Fruit fly (Drosophila melanogaster) whole organism, pupa: Measurements from ENCODE around the gene C901.
A peak's percentile ranks its signal among the peaks of the same experiment; 100 is the strongest.

Source experiments
- CG10348 ChIP-seq: fragments of 200-800 bp; sonication (Bioruptor generic); IDR thresholded peaks from 2 replicates; pipeline ENCODE4 v1.3.6; 2022; ENCODE audit warnings: missing biosample characterization, missing genetic modification characterization
- CG12605 ChIP-seq: fragments of 200-800 bp; sonication (Bioruptor generic); IDR thresholded peaks from 2 replicates; pipeline ENCODE4 v1.3.6; 2022; ENCODE audit warnings: missing biosample characterization, missing genetic modification characterization
- CG13204 ChIP-seq: fragments of 200-800 bp; sonication (Bioruptor generic); optimal IDR thresholded peaks from 2 replicates; lab custom pipeline; 2018; ENCODE audit warnings: missing biosample characterization, mild to moderate bottlenecking, missing genetic modification characterization, moderate library complexity
- CG14655 ChIP-seq: fragments of 200-800 bp; sonication (Bioruptor generic); optimal IDR thresholded peaks from 3 replicates; lab custom pipeline; 2017; ENCODE audit warnings: mild to moderate bottlenecking, missing biosample characterization, missing genetic modification reagents, missing genetic modification characterization
- CG15710 ChIP-seq: fragments of 200-800 bp; sonication (Bioruptor generic); optimal IDR thresholded peaks from 2 replicates; lab custom pipeline; 2018; ENCODE audit warnings: missing biosample characterization, mild to moderate bottlenecking, missing genetic modification characterization, moderate library complexity
- CG17806 ChIP-seq: fragments of 200-800 bp; sonication (Bioruptor generic); optimal IDR thresholded peaks from 2 replicates; lab custom pipeline; 2018; ENCODE audit warnings: missing biosample characterization, mild to moderate bottlenecking, missing genetic modification characterization, moderate library complexity
- CG32121 ChIP-seq: fragments of 200-800 bp; sonication (Bioruptor generic); IDR thresholded peaks from 2 replicates; pipeline ENCODE4 v1.3.6; 2022; ENCODE audit warnings: missing biosample characterization, missing genetic modification characterization
- CG34367 ChIP-seq: fragments of 200-800 bp; sonication (Bioruptor generic); optimal IDR thresholded peaks from 2 replicates; lab custom pipeline; 2018; ENCODE audit warnings: missing biosample characterization, mild to moderate bottlenecking, missing genetic modification characterization
- CG4496 ChIP-seq: fragments of 200-800 bp; sonication (Bioruptor generic); IDR thresholded peaks from 3 replicates; pipeline ENCODE4 v1.3.6; 2022; ENCODE audit warnings: missing biosample characterization, missing genetic modification characterization
- CG8159 ChIP-seq: fragments of 200-800 bp; sonication (Bioruptor generic); optimal IDR thresholded peaks from 3 replicates; lab custom pipeline; 2018; ENCODE audit warnings: missing biosample characterization, mild to moderate bottlenecking, missing genetic modification characterization, moderate library complexity
- CG8301 ChIP-seq: fragments of 200-800 bp; sonication (Bioruptor generic); optimal IDR thresholded peaks from 2 replicates; lab custom pipeline; 2018; ENCODE audit warnings: missing biosample characterization, mild to moderate bottlenecking, missing genetic modification characterization
- CG9948 ChIP-seq: fragments of 200-800 bp; sonication (Bioruptor generic); optimal IDR thresholded peaks from 2 replicates; lab custom pipeline; 2018; ENCODE audit warnings: missing biosample characterization, mild to moderate bottlenecking, missing genetic modification characterization, moderate library complexity
- D1 ChIP-seq: fragments of 200-800 bp; sonication (Bioruptor generic); optimal IDR thresholded peaks from 2 replicates; lab custom pipeline; 2018; ENCODE audit warnings: missing biosample characterization, mild to moderate bottlenecking, missing genetic modification characterization, moderate library complexity
- EcR ChIP-seq: fragments of 200-800 bp; sonication (Bioruptor generic); optimal IDR thresholded peaks from 3 replicates; lab custom pipeline; 2019; ENCODE audit warnings: missing biosample characterization, missing genetic modification characterization, mild to moderate bottlenecking, moderate library complexity, missing genetic modification reagents
- Ets98B ChIP-seq: fragments of 200-800 bp; sonication (Bioruptor generic); IDR thresholded peaks from 2 replicates; pipeline ENCODE4 v1.3.6; 2022; ENCODE audit warnings: missing biosample characterization, missing genetic modification characterization
- Pif1A ChIP-seq: fragments of 200-800 bp; sonication (Bioruptor generic); optimal IDR thresholded peaks from 3 replicates; lab custom pipeline; 2016; ENCODE audit warnings: missing biosample characterization, missing genetic modification characterization
- Pif1B ChIP-seq: fragments of 200-800 bp; sonication (Bioruptor generic); optimal IDR thresholded peaks from 3 replicates; lab custom pipeline; 2016; ENCODE audit warnings: missing biosample characterization, missing genetic modification characterization
- Snoo ChIP-seq: fragments of 200-800 bp; sonication (Bioruptor generic); optimal IDR thresholded peaks from 3 replicates; lab custom pipeline; 2017; ENCODE audit warnings: missing biosample characterization, mild to moderate bottlenecking, missing genetic modification characterization, inconsistent platforms
- fd96Ca ChIP-seq: fragments of 200-800 bp; sonication (Bioruptor generic); IDR thresholded peaks from 3 replicates; pipeline ENCODE4 v1.3.6; 2022; ENCODE audit warnings: missing biosample characterization, missing genetic modification characterization
- gl ChIP-seq: fragments of 200-800 bp; sonication (Bioruptor generic); optimal IDR thresholded peaks from 2 replicates; lab custom pipeline; 2018; ENCODE audit warnings: missing biosample characterization, mild to moderate bottlenecking, missing genetic modification characterization
- rn ChIP-seq: fragments of 200-800 bp; sonication (Bioruptor generic); IDR thresholded peaks from 2 replicates; pipeline ENCODE4 v1.3.6; 2022; ENCODE audit warnings: missing biosample characterization, missing genetic modification characterization

Gene C901

dm6 chrX:10936599-10936998 lies 30.3 kb downstream of the C901 start:
- peak; percentile 88 for TF ChIP-seq Pif1A
- peak; percentile 85 for TF ChIP-seq fd96Ca (GFP tag; lab: Robert Waterston, UW)
- peak; percentile 89 for TF ChIP-seq CG17806
- TF ChIP-seq CG34367 = peak; percentile 89
- peak; percentile 90 for TF ChIP-seq CG32121
- peak; percentile 83 for TF ChIP-seq CG8301 (tag; lab: Kevin White, UChicago)
- peak; percentile 94 for TF ChIP-seq CG4496 (GFP tag; lab: Robert Waterston, UW)
- TF ChIP-seq CG15710 = peak; percentile 89
- peak; percentile 80 for TF ChIP-seq gl (tag; lab: Kevin White, UChicago)
- TF ChIP-seq EcR (GFP tag; lab: Kevin White, UChicago) = peak; percentile 31
- TF ChIP-seq Ets98B (GFP tag; lab: Robert Waterston, UW) = peak; percentile 90
- TF ChIP-seq CG12605 (GFP tag; lab: Robert Waterston, UW) = peak; percentile 81
- TF ChIP-seq CG9948 (tag; lab: Kevin White, UChicago) = peak; percentile 86
- TF ChIP-seq CG8159 (tag; lab: Kevin White, UChicago) = peak; percentile 88
- peak; percentile 82 for TF ChIP-seq CG14655
- peak; percentile 78 for TF ChIP-seq Pif1B (GFP tag; lab: Kevin White, UChicago)
- peak; percentile 23 for TF ChIP-seq D1 (tag; lab: Kevin White, UChicago)
- TF ChIP-seq rn (GFP tag; lab: Robert Waterston, UW) = peak; percentile 62; the same call in 1 of the 2 replicates
- TF ChIP-seq CG13204 (GFP tag; lab: Kevin White, UChicago) = peak; percentile 83
- peak; percentile 40 for TF ChIP-seq Snoo (tag; lab: Kevin White, UChicago)
- TF ChIP-seq CG10348 (GFP tag; lab: Robert Waterston, UW) = no peak

- TF ChIP-seq CG8301 (tag; lab: Kevin White, UChicago) = no peak
- no peak for TF ChIP-seq D1 (tag; lab: Kevin White, UChicago)
- TF ChIP-seq CG10348 (GFP tag; lab: Robert Waterston, UW) = no peak
- TF ChIP-seq CG14655 = no peak
- no peak for TF ChIP-seq EcR (GFP tag; lab: Kevin White, UChicago)
These were observed 31.3 kb downstream of the C901 start for dm6 chrX:10935587-10935986.

dm6 chrX:10933776-10934175 lies 33.2 kb downstream of the C901 start:
- peak; percentile 61 for TF ChIP-seq Pif1A
- TF ChIP-seq CG13204 (GFP tag; lab: Kevin White, UChicago) = no peak
- peak; percentile 14 for TF ChIP-seq CG8159 (tag; lab: Kevin White, UChicago)
- TF ChIP-seq CG14655 = peak; percentile 53
- no peak for TF ChIP-seq rn (GFP tag; lab: Robert Waterston, UW)
- no peak for TF ChIP-seq EcR (GFP tag; lab: Kevin White, UChicago)
- no peak for TF ChIP-seq CG4496 (GFP tag; lab: Robert Waterston, UW)
- TF ChIP-seq D1 (tag; lab: Kevin White, UChicago) = no peak
- no peak for TF ChIP-seq CG10348 (GFP tag; lab: Robert Waterston, UW)
- no peak for TF ChIP-seq gl (tag; lab: Kevin White, UChicago)
- TF ChIP-seq CG8301 (tag; lab: Kevin White, UChicago) = peak; percentile 43
- peak; percentile 44; the same call in 1 of the 3 replicates for TF ChIP-seq fd96Ca (GFP tag; lab: Robert Waterston, UW)
- peak; percentile 1 for TF ChIP-seq CG34367
- TF ChIP-seq CG9948 (tag; lab: Kevin White, UChicago) = peak; percentile 26
- peak; percentile 24 for TF ChIP-seq CG17806
- TF ChIP-seq Ets98B (GFP tag; lab: Robert Waterston, UW) = 0 out of 2 replicates have a peak, but pooled peaks have one; percentile 8
- no peak for TF ChIP-seq CG12605 (GFP tag; lab: Robert Waterston, UW)
- no peak for TF ChIP-seq CG15710
- TF ChIP-seq Snoo (tag; lab: Kevin White, UChicago) = no peak
- TF ChIP-seq CG32121 = peak; percentile 60; the same call in 1 of the 2 replicates
- TF ChIP-seq Pif1B (GFP tag; lab: Kevin White, UChicago) = no peak

dm6 chrX:10932300-10932699 lies 34.6 kb downstream of the C901 start:
- TF ChIP-seq CG8301 (tag; lab: Kevin White, UChicago) = no peak
- no peak for TF ChIP-seq CG32121
- no peak for TF ChIP-seq CG9948 (tag; lab: Kevin White, UChicago)
- peak; percentile 50 for TF ChIP-seq gl (tag; lab: Kevin White, UChicago)
- peak; percentile 83 for TF ChIP-seq EcR (GFP tag; lab: Kevin White, UChicago)
- peak; percentile 25; the same call in 1 of the 3 replicates for TF ChIP-seq fd96Ca (GFP tag; lab: Robert Waterston, UW)
- TF ChIP-seq CG17806 = no peak
- no peak for TF ChIP-seq CG14655
- TF ChIP-seq CG12605 (GFP tag; lab: Robert Waterston, UW) = peak; percentile 35; the same call in 1 of the 2 replicates
- peak; percentile 15 for TF ChIP-seq CG34367
- TF ChIP-seq D1 (tag; lab: Kevin White, UChicago) = no peak
- no peak for TF ChIP-seq Pif1A
- TF ChIP-seq CG10348 (GFP tag; lab: Robert Waterston, UW) = no peak
- peak; percentile 41; the same call in 1 of the 2 replicates for TF ChIP-seq Ets98B (GFP tag; lab: Robert Waterston, UW)
- TF ChIP-seq Snoo (tag; lab: Kevin White, UChicago) = peak; percentile 1
- TF ChIP-seq rn (GFP tag; lab: Robert Waterston, UW) = no peak
- peak; percentile 47 for TF ChIP-seq CG13204 (GFP tag; lab: Kevin White, UChicago)
- TF ChIP-seq CG15710 = peak; percentile 36
- no peak for TF ChIP-seq CG8159 (tag; lab: Kevin White, UChicago)
- peak; percentile 61; the same call in 2 of the 3 replicates for TF ChIP-seq CG4496 (GFP tag; lab: Robert Waterston, UW)
- TF ChIP-seq Pif1B (GFP tag; lab: Kevin White, UChicago) = no peak

dm6 chrX:10931250-10931649 lies 35.7 kb downstream of the C901 start:
- TF ChIP-seq gl (tag; lab: Kevin White, UChicago) (no peak), CG12605 (GFP tag; lab: Robert Waterston, UW) (no peak), Snoo (tag; lab: Kevin White, UChicago) (no peak), CG13204 (GFP tag; lab: Kevin White, UChicago) (no peak), CG9948 (tag; lab: Kevin White, UChicago) (no peak), CG32121 (no peak), CG14655 (no peak), Pif1A (no peak), fd96Ca (GFP tag; lab: Robert Waterston, UW) (no peak), rn (GFP tag; lab: Robert Waterston, UW) (no peak), CG17806 (no peak), CG4496 (GFP tag; lab: Robert Waterston, UW) (no peak), CG34367 (no peak), CG10348 (GFP tag; lab: Robert Waterston, UW) (no peak), CG8301 (tag; lab: Kevin White, UChicago) (no peak), D1 (tag; lab: Kevin White, UChicago) (no peak), EcR (GFP tag; lab: Kevin White, UChicago) (no peak)
